Fruit fly (Drosophila melanogaster): ENCODE results near the gene RpS13.

The RpS13 gene

DNA sequence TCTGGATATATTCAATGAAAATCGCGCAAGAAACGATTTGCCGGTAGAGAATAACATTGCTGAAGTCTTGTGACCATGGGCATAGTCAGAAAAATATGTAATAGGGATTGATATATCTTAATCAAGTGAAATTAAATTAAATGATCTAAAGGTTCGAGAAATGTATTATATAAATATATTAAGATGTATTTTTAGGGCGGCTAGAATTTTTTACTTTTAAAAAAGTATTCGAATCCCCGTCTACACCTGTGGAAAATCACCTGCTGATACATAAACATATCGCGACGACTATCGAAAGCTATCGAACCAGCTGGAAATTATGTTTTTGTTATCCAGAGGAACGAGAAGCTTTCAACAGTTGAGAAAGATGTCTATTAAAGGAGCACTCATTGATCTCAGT is 12.3 kb upstream of the RpS13 start, which contains the start of the genes CG13390 and CG17294 (continued):
- TF ChIP-seq slou (GFP tag; optimal IDR thresholded peaks at IDR 0.05), result peak; percentile 99
- TF ChIP-seq CG17186 (GFP tag; optimal IDR thresholded peaks at IDR 0.05), result peak; percentile 94
- TF ChIP-seq CG34224 (GFP tag; IDR thresholded peaks at IDR 0.05; ENCODE audit: partially characterized antibody), result peak; percentile 92
- peak; percentile 99 for TF ChIP-seq CG9727 (GFP tag; optimal IDR thresholded peaks at IDR 0.05)
- peak; percentile 68 for TF ChIP-seq CG16813 (GFP tag; IDR thresholded peaks at IDR 0.05; ENCODE audit: partially characterized antibody)
- peak; percentile 86 for TF ChIP-seq Dll (GFP tag; IDR thresholded peaks at IDR 0.05; ENCODE audit: partially characterized antibody)
- peak; percentile 95 for TF ChIP-seq CG8359 (GFP tag; optimal IDR thresholded peaks at IDR 0.05; ENCODE audit: borderline replicate concordance)
- peak; percentile 100 for TF ChIP-seq CG17328 (GFP tag; IDR thresholded peaks at IDR 0.05)
- TF ChIP-seq sr (GFP tag; IDR thresholded peaks at IDR 0.05), result peak; percentile 98
- peak; percentile 79 for TF ChIP-seq Scr (GFP tag; IDR thresholded peaks at IDR 0.05; ENCODE audit: partially characterized antibody)
- peak; percentile 100 for TF ChIP-seq Xrp1 (GFP tag; IDR thresholded peaks at IDR 0.05)
- peak; percentile 99 for TF ChIP-seq Mrtf (GFP tag; IDR thresholded peaks at IDR 0.05)
- TF ChIP-seq CG13775 (GFP tag; optimal IDR thresholded peaks at IDR 0.05), result peak; percentile 99
- peak; percentile 93 for TF ChIP-seq Adf1 (GFP tag; IDR thresholded peaks at IDR 0.05)
- TF ChIP-seq da (GFP tag; optimal IDR thresholded peaks at IDR 0.05), result peak; percentile 92
- peak; percentile 99 for TF ChIP-seq CG6272 (GFP tag; IDR thresholded peaks at IDR 0.05)
- peak; percentile 70 for TF ChIP-seq bbx (GFP tag; IDR thresholded peaks at IDR 0.05; ENCODE audit: partially characterized antibody)
- TF ChIP-seq Eip74EF (GFP tag; optimal IDR thresholded peaks at IDR 0.05), result peak in 1 of 2 experiments; percentile 100
- peak; percentile 100 for TF ChIP-seq Atf6 (GFP tag; IDR thresholded peaks at IDR 0.05)
- TF ChIP-seq scrt (GFP tag; optimal IDR thresholded peaks at IDR 0.05), result peak; percentile 98
- no peak for TF ChIP-seq br (optimal IDR thresholded peaks at IDR 0.05)
- TF ChIP-seq ac (GFP tag; optimal IDR thresholded peaks at IDR 0.05), result peak; percentile 97
- TF ChIP-seq CTCF (GFP tag; optimal IDR thresholded peaks at IDR 0.05), result peak; percentile 79
- TF ChIP-seq CG2712 (tag; optimal IDR thresholded peaks at IDR 0.05), result peak; percentile 100
- TF ChIP-seq CG32772 (GFP tag; IDR thresholded peaks at IDR 0.05), result peak; percentile 100
- TF ChIP-seq Sox102F (GFP tag; optimal IDR thresholded peaks at IDR 0.05), result peak; percentile 100
- TF ChIP-seq ap (GFP tag; IDR thresholded peaks at IDR 0.05), result peak; percentile 99
- TF ChIP-seq CG4707 (GFP tag; optimal IDR thresholded peaks at IDR 0.05), result peak; percentile 96
- TF ChIP-seq tna (GFP tag; IDR thresholded peaks at IDR 0.05; ENCODE audit: partially characterized antibody), result peak; percentile 28; the same call in 1 of the 2 replicates
- TF ChIP-seq peb (GFP tag; IDR thresholded peaks at IDR 0.05), result peak; percentile 98
- peak; percentile 98 for TF ChIP-seq ash1 (GFP tag; optimal IDR thresholded peaks at IDR 0.05)
- no peak for TF ChIP-seq sc (optimal IDR thresholded peaks at IDR 0.05)
- peak; percentile 99 for TF ChIP-seq sc (GFP tag; optimal IDR thresholded peaks at IDR 0.05)
- TF ChIP-seq Max (GFP tag; optimal IDR thresholded peaks at IDR 0.05), result peak; percentile 99
- peak; percentile 95 for TF ChIP-seq Dip3 (GFP tag; optimal IDR thresholded peaks at IDR 0.05)
- TF ChIP-seq CG12104 (GFP tag; optimal IDR thresholded peaks at IDR 0.05), result peak; percentile 99
- TF ChIP-seq CG12155 (GFP tag; optimal IDR thresholded peaks at IDR 0.05), result peak; percentile 99
- TF ChIP-seq crol (GFP tag; IDR thresholded peaks at IDR 0.05), result peak; percentile 92
- TF ChIP-seq CG9797 (GFP tag; optimal IDR thresholded peaks at IDR 0.05), result peak; percentile 65
- TF ChIP-seq yki (optimal IDR thresholded peaks at IDR 0.05), result no peak
- peak; percentile 100 for TF ChIP-seq CG9932 (GFP tag; IDR thresholded peaks at IDR 0.05)
- peak; percentile 100 for TF ChIP-seq CG17829 (tag; optimal IDR thresholded peaks at IDR 0.05)
- peak; percentile 99 for TF ChIP-seq CG32767 (GFP tag; IDR thresholded peaks at IDR 0.05)
- peak; percentile 95 for TF ChIP-seq Jarid2 (GFP tag; optimal IDR thresholded peaks at IDR 0.05)
- TF ChIP-seq psq (GFP tag; optimal IDR thresholded peaks at IDR 0.05), result peak; percentile 97

All from whole organism, embryonic.